Fruit fly (Drosophila melanogaster) whole organism, embryonic: Measurements from ENCODE around the gene Chchd2.

Experiments used
- Atf6 ChIP-seq: fragments of 200-800 bp; sonication (Bioruptor generic); IDR thresholded peaks from 2 replicates; pipeline ENCODE4 v1.3.6; 2022; ENCODE audit warnings: missing biosample characterization, missing genetic modification characterization
- Blimp-1 ChIP-seq: fragments of 200-800 bp; sonication (Bioruptor generic); optimal IDR thresholded peaks from 3 replicates; lab custom pipeline; 2018; ENCODE audit warnings: missing biosample characterization, missing genetic modification characterization, mild to moderate bottlenecking, moderate library complexity, missing genetic modification reagents
- CG10147 ChIP-seq: fragments of 200-800 bp; sonication (Bioruptor generic); optimal IDR thresholded peaks from 2 replicates; lab custom pipeline; 2019; ENCODE audit warnings: missing biosample characterization, mild to moderate bottlenecking, missing genetic modification characterization, moderate library complexity
- CG10274 ChIP-seq: fragments of 200-800 bp; sonication (Bioruptor generic); optimal IDR thresholded peaks from 3 replicates; lab custom pipeline; 2017; ENCODE audit warnings: missing biosample characterization, mild to moderate bottlenecking, missing genetic modification characterization
- CG10321 ChIP-seq: fragments of 200-800 bp; sonication (Bioruptor generic); IDR thresholded peaks from 2 replicates; pipeline ENCODE4 v1.3.6; 2022; ENCODE audit warnings: missing biosample characterization, missing genetic modification characterization
- CG10959 ChIP-seq: fragments of 200-800 bp; sonication (Bioruptor generic); IDR thresholded peaks from 2 replicates; pipeline ENCODE4 v1.3.6; 2022; ENCODE audit warnings: missing biosample characterization, missing genetic modification characterization
- CG13123 ChIP-seq: fragments of 200-800 bp; sonication (Bioruptor generic); optimal IDR thresholded peaks from 2 replicates; lab custom pipeline; 2016; ENCODE audit warnings: missing biosample characterization, missing genetic modification characterization
- CG13424 ChIP-seq: fragments of 200-800 bp; sonication (Bioruptor generic); optimal IDR thresholded peaks from 2 replicates; lab custom pipeline; 2019; ENCODE audit warnings: missing biosample characterization, mild to moderate bottlenecking, missing genetic modification characterization, moderate library complexity
- CG15011 ChIP-seq: fragments of 200-800 bp; sonication (Bioruptor generic); optimal IDR thresholded peaks from 3 replicates; lab custom pipeline; 2018; ENCODE audit warnings: missing biosample characterization, mild to moderate bottlenecking, missing genetic modification characterization
- CG15073 ChIP-seq: fragments of 200-800 bp; sonication (Bioruptor generic); optimal IDR thresholded peaks from 2 replicates; lab custom pipeline; 2016; ENCODE audit warnings: missing biosample characterization, missing genetic modification characterization
- CG1529 ChIP-seq: fragments of 200-800 bp; sonication (Bioruptor generic); optimal IDR thresholded peaks from 3 replicates; lab custom pipeline; 2018; ENCODE audit warnings: missing biosample characterization, missing genetic modification characterization
- CG15601 ChIP-seq: fragments of 200-800 bp; sonication (Bioruptor generic); optimal IDR thresholded peaks from 3 replicates; lab custom pipeline; 2019; ENCODE audit warnings: missing biosample characterization, mild to moderate bottlenecking, missing genetic modification characterization, moderate library complexity
- CG17802 ChIP-seq: fragments of 200-800 bp; sonication (Bioruptor generic); optimal IDR thresholded peaks from 2 replicates; lab custom pipeline; 2018; ENCODE audit warnings: missing biosample characterization, mild to moderate bottlenecking, missing genetic modification characterization, moderate library complexity
- CG18011 ChIP-seq: fragments of 200-800 bp; sonication (Bioruptor generic); optimal IDR thresholded peaks from 2 replicates; lab custom pipeline; 2017; ENCODE audit warnings: missing biosample characterization, missing genetic modification characterization, mild to moderate bottlenecking, moderate library complexity, missing genotype
- CG2712 ChIP-seq: fragments of 200-800 bp; optimal IDR thresholded peaks from 3 replicates; lab custom pipeline; 2019; ENCODE audit warnings: missing biosample characterization, mild to moderate bottlenecking, missing genetic modification characterization, moderate library complexity
- CG30020 ChIP-seq: fragments of 200-800 bp; optimal IDR thresholded peaks from 2 replicates; lab custom pipeline; 2019; ENCODE audit warnings: missing biosample characterization, mild to moderate bottlenecking, missing genetic modification characterization, moderate library complexity
- CG3163 ChIP-seq: fragments of 200-800 bp; sonication (Bioruptor generic); optimal IDR thresholded peaks from 3 replicates; lab custom pipeline; 2016; ENCODE audit warnings: missing biosample characterization, missing genetic modification characterization
- CG43689 ChIP-seq: fragments of 200-800 bp; sonication (Bioruptor generic); IDR thresholded peaks from 2 replicates; pipeline ENCODE4 v1.3.6; 2022; ENCODE audit warnings: missing biosample characterization, missing genetic modification characterization
- CG4424 ChIP-seq: fragments of 200-800 bp; sonication (Bioruptor generic); optimal IDR thresholded peaks from 3 replicates; lab custom pipeline; 2016; ENCODE audit warnings: missing biosample characterization, missing genetic modification characterization
- CG4854 ChIP-seq: fragments of 200-800 bp; sonication (Bioruptor generic); optimal IDR thresholded peaks from 2 replicates; lab custom pipeline; 2016; ENCODE audit warnings: missing biosample characterization, missing genetic modification characterization, inconsistent platforms
- CG5180 ChIP-seq: fragments of 200-800 bp; sonication (Bioruptor generic); optimal IDR thresholded peaks from 3 replicates; lab custom pipeline; 2017; ENCODE audit warnings: missing biosample characterization, missing genetic modification characterization, mild to moderate bottlenecking, moderate library complexity, missing genetic modification reagents
- CG6683 ChIP-seq: fragments of 200-800 bp; sonication (Bioruptor generic); optimal IDR thresholded peaks from 2 replicates; lab custom pipeline; 2017; ENCODE audit warnings: missing biosample characterization, mild to moderate bottlenecking, missing genetic modification characterization, missing genetic modification reagents
- CG7556 ChIP-seq: fragments of 200-800 bp; sonication (Bioruptor generic); optimal IDR thresholded peaks from 2 replicates; lab custom pipeline; 2017; ENCODE audit warnings: missing biosample characterization, mild to moderate bottlenecking, missing genetic modification characterization
- CTCF ChIP-seq: fragments of 200-800 bp; sonication (Bioruptor generic); optimal IDR thresholded peaks from 2 replicates; lab custom pipeline; 2017; ENCODE audit warnings: missing biosample characterization, mild to moderate bottlenecking, missing genetic modification characterization, moderate library complexity
- CrebB ChIP-seq: fragments of 200-800 bp; sonication (Bioruptor generic); optimal IDR thresholded peaks from 3 replicates; lab custom pipeline; 2018; ENCODE audit warnings: missing biosample characterization, mild to moderate bottlenecking, missing genetic modification characterization
- D19A ChIP-seq: fragments of 200-800 bp; optimal IDR thresholded peaks from 3 replicates; lab custom pipeline; 2019; ENCODE audit warnings: missing biosample characterization, mild to moderate bottlenecking, missing genetic modification characterization, moderate library complexity
- Drgx ChIP-seq: fragments of 200-800 bp; sonication (Bioruptor generic); IDR thresholded peaks from 2 replicates; pipeline ENCODE4 v1.3.6; 2022; ENCODE audit warnings: missing biosample characterization, missing genetic modification characterization
- HLH3B ChIP-seq: fragments of 200-800 bp; sonication (Bioruptor generic); IDR thresholded peaks from 2 replicates; pipeline ENCODE4 v1.3.6; 2022; ENCODE audit warnings: missing biosample characterization, missing genetic modification characterization
- Hmx ChIP-seq: fragments of 200-800 bp; sonication (Bioruptor generic); optimal IDR thresholded peaks from 2 replicates; lab custom pipeline; 2016; ENCODE audit warnings: missing biosample characterization, missing genetic modification characterization
- Lim3 ChIP-seq: fragments of 200-800 bp; sonication (Bioruptor generic); IDR thresholded peaks from 2 replicates; pipeline ENCODE4 v1.3.6; 2022; ENCODE audit warnings: missing biosample characterization, missing genetic modification characterization
- Meics ChIP-seq: fragments of 200-800 bp; sonication (Bioruptor generic); optimal IDR thresholded peaks from 2 replicates; lab custom pipeline; 2017; ENCODE audit warnings: missing biosample characterization, mild to moderate bottlenecking, missing genetic modification characterization
- Poxn ChIP-seq: fragments of 200-800 bp; sonication (Bioruptor generic); IDR thresholded peaks from 2 replicates; pipeline ENCODE4 v1.3.6; 2022; ENCODE audit warnings: missing biosample characterization, missing genetic modification characterization
- Rx ChIP-seq: fragments of 200-800 bp; sonication (Bioruptor generic); IDR thresholded peaks from 2 replicates; pipeline ENCODE4 v1.3.6; 2022; ENCODE audit warnings: missing biosample characterization, missing genetic modification characterization
- Stat92E ChIP-seq, 3 experiments: fragments of >200 bp in 2 of 3; fragments of 200-800 bp in 1 of 3; sonication (Bioruptor generic) in 1 of 3; optimal IDR thresholded peaks; 2 replicates each; lab custom pipeline; 2017 to 2019; ENCODE audit warnings: missing biosample characterization in 3 of 3, missing genetic modification characterization in 3 of 3, mild to moderate bottlenecking in 1 of 3, moderate library complexity in 1 of 3
- ab ChIP-seq: fragments of 200-800 bp; sonication (Bioruptor generic); optimal IDR thresholded peaks from 2 replicates; lab custom pipeline; 2016; ENCODE audit warnings: missing biosample characterization, missing genetic modification characterization
- ap ChIP-seq: fragments of 200-800 bp; sonication (Bioruptor generic); IDR thresholded peaks from 2 replicates; pipeline ENCODE4 v1.3.6; 2022; ENCODE audit warnings: missing biosample characterization, missing genetic modification characterization
- ara ChIP-seq: fragments of 200-800 bp; sonication (Bioruptor generic); IDR thresholded peaks from 2 replicates; pipeline ENCODE4 v1.3.6; 2022; ENCODE audit warnings: missing biosample characterization, missing genetic modification characterization
- cwo ChIP-seq: fragments of 200-800 bp; sonication (Bioruptor generic); optimal IDR thresholded peaks from 3 replicates; lab custom pipeline; 2017; ENCODE audit warnings: missing biosample characterization, missing genetic modification characterization, mild to moderate bottlenecking, moderate library complexity, missing genetic modification reagents
- dmrt99B ChIP-seq: fragments of 200-800 bp; sonication (Bioruptor generic); optimal IDR thresholded peaks from 2 replicates; lab custom pipeline; 2018; ENCODE audit warnings: missing biosample characterization, mild to moderate bottlenecking, missing genetic modification characterization, moderate library complexity
- ems ChIP-seq: fragments of 200-800 bp; sonication (Bioruptor generic); optimal IDR thresholded peaks from 3 replicates; lab custom pipeline; 2016; ENCODE audit warnings: missing biosample characterization, missing genetic modification characterization
- eve ChIP-seq, 2 experiments: fragments of >200 bp; optimal IDR thresholded peaks; 2 replicates each; lab custom pipeline; 2017; ENCODE audit warnings: missing biosample characterization in 2 of 2, missing genetic modification characterization in 2 of 2
- kah ChIP-seq: fragments of 200-800 bp; sonication (Bioruptor generic); optimal IDR thresholded peaks from 2 replicates; lab custom pipeline; 2018; ENCODE audit warnings: missing biosample characterization, mild to moderate bottlenecking, missing genetic modification characterization
- mam ChIP-seq: fragments of 200-800 bp; sonication (Bioruptor generic); optimal IDR thresholded peaks from 3 replicates; lab custom pipeline; 2016; ENCODE audit warnings: missing biosample characterization, missing genetic modification characterization
- p53 ChIP-seq: fragments of 200-800 bp; sonication (Bioruptor generic); optimal IDR thresholded peaks from 2 replicates; lab custom pipeline; 2016; ENCODE audit warnings: missing biosample characterization, missing genetic modification characterization
- pan ChIP-seq, 4 experiments: fragments of >200 bp in 3 of 4; fragments of 200-800 bp in 1 of 4; sonication (Bioruptor generic) in 1 of 4; optimal IDR thresholded peaks in 3 of 4; IDR thresholded peaks in 1 of 4; 2 replicates each; pipeline versions ENCODE4 v1.3.6 to Lab custom; 2017 to 2022; ENCODE audit warnings: missing biosample characterization in 2 of 4, missing genetic modification characterization in 2 of 4, mixed read lengths in 1 of 4
- pb ChIP-seq: fragments of 200-800 bp; sonication (Bioruptor generic); optimal IDR thresholded peaks from 3 replicates; lab custom pipeline; 2016; ENCODE audit warnings: missing biosample characterization, missing genetic modification characterization
- pum ChIP-seq: fragments of 200-800 bp; sonication (Bioruptor generic); optimal IDR thresholded peaks from 2 replicates; lab custom pipeline; 2016; ENCODE audit warnings: missing biosample characterization, missing genetic modification characterization
- salm ChIP-seq: fragments of 200-800 bp; sonication (Bioruptor generic); optimal IDR thresholded peaks from 2 replicates; lab custom pipeline; 2018; ENCODE audit warnings: missing biosample characterization, mild to moderate bottlenecking, missing genetic modification characterization
- seq ChIP-seq: fragments of 200-800 bp; sonication (Bioruptor generic); IDR thresholded peaks from 2 replicates; pipeline ENCODE4 v1.3.6; 2022; ENCODE audit warnings: missing biosample characterization, missing genetic modification characterization
- sisA ChIP-seq: fragments of 200-800 bp; sonication (Bioruptor generic); IDR thresholded peaks from 2 replicates; pipeline ENCODE4 v1.3.6; 2022; ENCODE audit warnings: missing biosample characterization, missing genetic modification characterization
- usp ChIP-seq: fragments of >200 bp; optimal IDR thresholded peaks from 2 replicates; lab custom pipeline; 2017; ENCODE audit warnings: missing biosample characterization, missing genetic modification characterization
- zfh2 ChIP-seq: fragments of 200-800 bp; sonication (Bioruptor generic); optimal IDR thresholded peaks from 2 replicates; lab custom pipeline; 2016; ENCODE audit warnings: missing biosample characterization, missing genetic modification characterization

The Chchd2 gene

dm6 chrX:17174115-17174514 is 25.3 kb downstream of the Chchd2 start (continued):
- peak; percentile 55 for TF ChIP-seq Drgx (GFP tag; lab: Robert Waterston, UW)
- TF ChIP-seq mam (GFP tag; lab: Kevin White, UChicago), result no peak
- no peak for TF ChIP-seq CG15073 (GFP tag; lab: Kevin White, UChicago)
- no peak for TF ChIP-seq Hmx
- TF ChIP-seq CG6683, result no peak
- TF ChIP-seq cwo (GFP tag; lab: Kevin White, UChicago), result no peak
- TF ChIP-seq Stat92E (GFP tag; optimal IDR thresholded peaks at IDR 0.05; lab: Kevin White, UChicago), result no peak
- no peak for TF ChIP-seq pum (GFP tag; lab: Kevin White, UChicago)
- TF ChIP-seq CG43689 (GFP tag; lab: Robert Waterston, UW), result no peak
- peak; percentile 42 for TF ChIP-seq D19A (tag; lab: Kevin White, UChicago)
- no peak for TF ChIP-seq usp
- TF ChIP-seq CG10147, result no peak
- TF ChIP-seq CG4424 (GFP tag; lab: Kevin White, UChicago), result peak; percentile 5
- TF ChIP-seq ap, result no peak
- TF ChIP-seq Poxn (GFP tag; lab: Robert Waterston, UW), result no peak
- no peak for TF ChIP-seq p53 (GFP tag; lab: Kevin White, UChicago)
- TF ChIP-seq HLH3B, result 0 out of 2 replicates have a peak, but pooled peaks have one; percentile 11
- peak; percentile 50; the same call in 1 of the 2 replicates for TF ChIP-seq sisA
- TF ChIP-seq CG4854 (GFP tag; lab: Kevin White, UChicago), result no peak
- TF ChIP-seq CG10321 (GFP tag; lab: Robert Waterston, UW), result no peak
- TF ChIP-seq CG10959, result no peak
- TF ChIP-seq eve (GFP tag; optimal IDR thresholded peaks at IDR 0.05; lab: Kevin White, UChicago), result no peak
- TF ChIP-seq Blimp-1 (GFP tag; lab: Kevin White, UChicago), result peak; percentile 32
- peak; percentile 58 for TF ChIP-seq CG2712 (tag; lab: Kevin White, UChicago)
- TF ChIP-seq CG18011 (GFP tag; lab: Kevin White, UChicago), result no peak
- TF ChIP-seq CTCF, result no peak
- no peak for TF ChIP-seq ems
- no peak for TF ChIP-seq Atf6 (GFP tag; lab: Robert Waterston, UW)
- TF ChIP-seq Meics (GFP tag; lab: Kevin White, UChicago), result no peak
- TF ChIP-seq CG13123, result no peak
- no peak for TF ChIP-seq CG13424 (tag; lab: Kevin White, UChicago)
- no peak for TF ChIP-seq Lim3 (GFP tag; lab: Robert Waterston, UW)
- peak; percentile 43 for TF ChIP-seq dmrt99B (tag; lab: Kevin White, UChicago)
- TF ChIP-seq Rx (GFP tag; lab: Robert Waterston, UW), result peak; percentile 46; the same call in 1 of the 2 replicates
- peak; percentile 49; the same call in 1 of the 2 replicates for TF ChIP-seq ara (GFP tag; lab: Robert Waterston, UW)
- no peak for TF ChIP-seq ab
- no peak for TF ChIP-seq zfh2 (GFP tag; lab: Kevin White, UChicago)
- TF ChIP-seq CG1529, result no peak
- TF ChIP-seq CG15601 (tag; lab: Kevin White, UChicago), result peak; percentile 40
- TF ChIP-seq CrebB (tag; lab: Kevin White, UChicago), result no peak
- TF ChIP-seq salm (tag; lab: Kevin White, UChicago), result no peak
- no peak for TF ChIP-seq pb (GFP tag; lab: Kevin White, UChicago)
- TF ChIP-seq seq (GFP tag; lab: Robert Waterston, UW), result no peak
- TF ChIP-seq CG15011 (GFP tag; lab: Kevin White, UChicago), result no peak
- no peak for TF ChIP-seq CG30020 (tag; lab: Kevin White, UChicago)
- no peak for TF ChIP-seq CG7556 (GFP tag; lab: Kevin White, UChicago)
- TF ChIP-seq CG5180 (GFP tag; lab: Kevin White, UChicago), result no peak
- no peak for TF ChIP-seq CG3163 (GFP tag; lab: Kevin White, UChicago)
- no peak for TF ChIP-seq kah (GFP tag; lab: Kevin White, UChicago)
- TF ChIP-seq CG10274 (GFP tag; lab: Kevin White, UChicago), result no peak
- TF ChIP-seq pan (optimal IDR thresholded peaks at IDR 0.05; lab: Kevin White, UChicago), result no peak
- TF ChIP-seq pan (GFP tag; optimal IDR thresholded peaks at IDR 0.05 in 1 of 2, IDR thresholded peaks at IDR 0.05 in 1 of 2), result no peak
- no peak for TF ChIP-seq CG17802
